Fruit fly (Drosophila melanogaster): ENCODE results near the gene CG18666.

Gene CG18666

DNA sequence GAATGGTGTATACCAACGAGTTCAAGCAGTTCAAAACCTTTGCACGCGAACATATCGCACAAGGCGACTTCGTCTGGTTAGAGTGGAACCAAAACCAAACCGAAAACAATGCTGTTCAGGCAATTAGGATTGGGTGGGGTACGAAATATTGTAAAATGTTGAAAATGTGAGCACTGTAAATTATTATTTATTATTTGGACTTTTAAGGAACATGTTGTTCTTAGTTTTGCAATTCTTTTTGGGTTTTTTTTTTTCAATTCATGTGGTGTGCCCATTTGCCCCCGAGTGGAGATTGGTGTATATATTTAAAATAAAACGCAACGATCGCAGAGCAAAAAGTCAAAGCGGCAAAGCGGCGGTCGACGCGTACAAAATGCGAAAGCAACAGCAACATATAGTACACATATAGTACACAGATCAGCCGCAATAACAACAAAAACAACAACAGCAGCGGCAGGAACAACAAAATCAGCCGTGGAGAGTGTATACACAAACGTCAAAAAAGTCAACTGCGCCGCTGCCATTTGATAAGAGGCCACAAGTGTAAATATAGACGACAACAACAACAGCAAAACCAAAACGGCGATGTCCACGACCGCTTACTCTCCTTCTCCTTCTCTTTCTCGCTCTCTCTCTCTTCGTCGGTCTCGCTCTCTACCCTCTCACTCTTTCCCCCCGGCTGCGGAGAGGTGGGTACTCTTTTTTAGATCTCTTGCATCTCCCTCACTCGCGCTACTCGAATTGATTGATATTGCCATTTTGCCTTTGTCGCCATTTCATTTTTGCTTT, 10.3 kb downstream of the CG18666 start (continued):
- TF ChIP-seq CG3281 (GFP tag; optimal IDR thresholded peaks at IDR 0.05) (peak; percentile 30), CG13123 (GFP tag; optimal IDR thresholded peaks at IDR 0.05) (peak; percentile 17), CG1602 (GFP tag; optimal IDR thresholded peaks at IDR 0.05) (no peak), CG12659 (GFP tag; optimal IDR thresholded peaks at IDR 0.05) (peak; percentile 18), exex (tag; optimal IDR thresholded peaks at IDR 0.05) (peak; percentile 35), Hr51 (GFP tag; optimal IDR thresholded peaks at IDR 0.05) (peak in 1 of 2 experiments; percentile 28), Oli (tag; optimal IDR thresholded peaks at IDR 0.05) (peak; percentile 48), sens (GFP tag) (peak; percentile 82), al (GFP tag; IDR thresholded peaks at IDR 0.05) (0 out of 2 replicates have a peak, but pooled peaks have one; percentile 18), CG6813 (GFP tag; optimal IDR thresholded peaks at IDR 0.05) (peak; percentile 69), CG10366 (GFP tag; IDR thresholded peaks at IDR 0.05) (peak; percentile 43; the same call in 1 of the 2 replicates), Asciz (GFP tag; optimal IDR thresholded peaks at IDR 0.05) (peak; percentile 36), CG13775 (GFP tag; optimal IDR thresholded peaks at IDR 0.05) (peak; percentile 19), HmgZ (tag; optimal IDR thresholded peaks at IDR 0.05) (peak; percentile 54), CG16815 (GFP tag; optimal IDR thresholded peaks at IDR 0.05) (peak; percentile 41), CG4360 (GFP tag; IDR thresholded peaks at IDR 0.05) (peak; percentile 92), sr (GFP tag; IDR thresholded peaks at IDR 0.05) (0 out of 3 replicates have a peak, but pooled peaks have one; percentile 37), pzg (GFP tag; optimal IDR thresholded peaks at IDR 0.05) (no peak), maf-S (GFP tag; optimal IDR thresholded peaks at IDR 0.05) (peak; percentile 10), pho (GFP tag; optimal IDR thresholded peaks at IDR 0.05) (peak; percentile 21), CG11504 (tag; optimal IDR thresholded peaks at IDR 0.05) (peak; percentile 47), PHDP (tag; optimal IDR thresholded peaks at IDR 0.05) (peak; percentile 45), CG1603 (tag; optimal IDR thresholded peaks at IDR 0.05) (peak; percentile 6), Ets65A (GFP tag) (peak; percentile 50), Hand (GFP tag; optimal IDR thresholded peaks at IDR 0.05) (no peak), Hr39 (optimal IDR thresholded peaks at IDR 0.05) (no peak), Lhr (GFP tag; optimal IDR thresholded peaks at IDR 0.05) (peak; percentile 8), CG8359 (GFP tag; optimal IDR thresholded peaks at IDR 0.05; ENCODE audit: borderline replicate concordance) (peak; percentile 5), ERR (GFP tag; optimal IDR thresholded peaks at IDR 0.05) (peak; percentile 51), sqz (GFP tag; optimal IDR thresholded peaks at IDR 0.05) (peak; percentile 32), CG6254 (GFP tag; optimal IDR thresholded peaks at IDR 0.05) (peak; percentile 49), CG11723 (GFP tag; optimal IDR thresholded peaks at IDR 0.05) (peak; percentile 25), Hmr (GFP tag; optimal IDR thresholded peaks at IDR 0.05) (peak; percentile 74), CG42726 (GFP tag; IDR thresholded peaks at IDR 0.05; ENCODE audit: partially characterized antibody) (no peak), CG1792 (GFP tag; optimal IDR thresholded peaks at IDR 0.05) (no peak), CG15011 (GFP tag; optimal IDR thresholded peaks at IDR 0.05) (peak; percentile 35), unpg (GFP tag; optimal IDR thresholded peaks at IDR 0.05) (peak; percentile 15), kni (GFP tag; optimal IDR thresholded peaks at IDR 0.05) (peak; percentile 83), CG8924 (tag; optimal IDR thresholded peaks at IDR 0.05) (peak; percentile 33), dysf (GFP tag; IDR thresholded peaks at IDR 0.05) (0 out of 3 replicates have a peak, but pooled peaks have one; percentile 40), grau (tag; optimal IDR thresholded peaks at IDR 0.05) (peak; percentile 39), Mad (GFP tag; optimal IDR thresholded peaks at IDR 0.05) (no peak), caup (GFP tag; optimal IDR thresholded peaks at IDR 0.05; ENCODE audit: severe bottlenecking) (peak; percentile 52), Dek (tag; optimal IDR thresholded peaks at IDR 0.05) (peak; percentile 13), mirr (GFP tag; optimal IDR thresholded peaks at IDR 0.05) (peak; percentile 56), Sox102F (GFP tag; optimal IDR thresholded peaks at IDR 0.05) (peak; percentile 31), ATbp (GFP tag; optimal IDR thresholded peaks at IDR 0.05) (peak; percentile 85)

Measured in whole organism, embryonic.